Fruit fly (Drosophila melanogaster) whole organism, embryonic: Measurements from ENCODE around the gene CG31855.
A peak's percentile ranks its signal among the peaks of the same experiment; 100 is the strongest.

ENCODE experiments used
- BEAF-32 ChIP-seq: fragments of 200-800 bp; sonication (Bioruptor generic); optimal IDR thresholded peaks from 3 replicates; lab custom pipeline; 2017; ENCODE audit warnings: missing biosample characterization, missing genetic modification characterization, mild to moderate bottlenecking, moderate library complexity, missing genetic modification reagents
- CG11723 ChIP-seq: fragments of 200-800 bp; sonication (Bioruptor generic); optimal IDR thresholded peaks from 2 replicates; lab custom pipeline; 2017; ENCODE audit warnings: missing biosample characterization, mild to moderate bottlenecking, missing genetic modification characterization
- CG12104 ChIP-seq: fragments of 200-800 bp; sonication (Bioruptor generic); optimal IDR thresholded peaks from 3 replicates; lab custom pipeline; 2016; ENCODE audit warnings: missing biosample characterization, missing genetic modification characterization
- CG12236 ChIP-seq: fragments of 200-800 bp; sonication (Bioruptor generic); optimal IDR thresholded peaks from 2 replicates; lab custom pipeline; 2016; ENCODE audit warnings: missing biosample characterization, missing genetic modification characterization
- CG13775 ChIP-seq: fragments of 200-800 bp; sonication (Bioruptor generic); optimal IDR thresholded peaks from 3 replicates; lab custom pipeline; 2017; ENCODE audit warnings: missing biosample characterization, mild to moderate bottlenecking, missing genetic modification characterization
- CG18476 ChIP-seq: fragments of 200-800 bp; sonication (Bioruptor generic); optimal IDR thresholded peaks from 2 replicates; lab custom pipeline; 2016; ENCODE audit warnings: missing biosample characterization, mild to moderate bottlenecking, missing genetic modification characterization
- CG2116 ChIP-seq: fragments of 200-800 bp; sonication (Bioruptor generic); optimal IDR thresholded peaks from 3 replicates; lab custom pipeline; 2018; ENCODE audit warnings: missing biosample characterization, mild to moderate bottlenecking, missing genetic modification characterization
- CG2875 ChIP-seq: fragments of 200-800 bp; sonication (Bioruptor generic); optimal IDR thresholded peaks from 2 replicates; lab custom pipeline; 2017; ENCODE audit warnings: missing biosample characterization, mild to moderate bottlenecking, missing genetic modification characterization, missing genetic modification reagents
- CG2889 ChIP-seq: fragments of 200-800 bp; sonication (Bioruptor generic); IDR thresholded peaks from 3 replicates; pipeline ENCODE4 v1.3.6; 2022; ENCODE audit warnings: missing biosample characterization, missing genetic modification characterization
- CG30431 ChIP-seq: fragments of 200-800 bp; sonication (Bioruptor generic); optimal IDR thresholded peaks from 2 replicates; lab custom pipeline; 2017; ENCODE audit warnings: missing biosample characterization, missing genetic modification characterization
- CG34224 ChIP-seq: fragments of 200-800 bp; sonication (Bioruptor generic); IDR thresholded peaks from 3 replicates; pipeline ENCODE4 v1.3.6; 2022; ENCODE audit warnings: missing biosample characterization, missing genetic modification characterization; ENCODE audit not compliant: partially characterized antibody
- CG34376 ChIP-seq: fragments of 200-800 bp; sonication (Bioruptor generic); optimal IDR thresholded peaks from 2 replicates; lab custom pipeline; 2018; ENCODE audit warnings: missing biosample characterization, mild to moderate bottlenecking, missing genetic modification characterization
- CG42726 ChIP-seq: fragments of 200-800 bp; sonication (Bioruptor generic); IDR thresholded peaks from 2 replicates; pipeline ENCODE4 v1.3.6; 2022; ENCODE audit warnings: missing biosample characterization, missing genetic modification characterization; ENCODE audit not compliant: partially characterized antibody
- CG4617 ChIP-seq: fragments of 200-800 bp; sonication (Bioruptor generic); optimal IDR thresholded peaks from 3 replicates; lab custom pipeline; 2016; ENCODE audit warnings: missing biosample characterization, missing genetic modification characterization, borderline replicate concordance
- CG6791 ChIP-seq: fragments of 200-800 bp; sonication (Bioruptor generic); IDR thresholded peaks from 3 replicates; pipeline ENCODE4 v1.3.6; 2022; ENCODE audit warnings: missing biosample characterization, missing genetic modification characterization; ENCODE audit not compliant: partially characterized antibody
- CG7372 ChIP-seq: fragments of 200-800 bp; sonication (Bioruptor generic); IDR thresholded peaks from 2 replicates; pipeline ENCODE4 v1.3.6; 2022; ENCODE audit warnings: missing biosample characterization, missing genetic modification characterization
- CG7786 ChIP-seq: fragments of 200-800 bp; sonication (Bioruptor generic); optimal IDR thresholded peaks from 2 replicates; lab custom pipeline; 2016; ENCODE audit warnings: missing biosample characterization, missing genetic modification characterization
- CG8089 ChIP-seq: fragments of 200-800 bp; sonication (Bioruptor generic); optimal IDR thresholded peaks from 3 replicates; lab custom pipeline; 2016; ENCODE audit warnings: missing biosample characterization, missing genetic modification characterization
- CG9797 ChIP-seq: fragments of 200-800 bp; sonication (Bioruptor generic); optimal IDR thresholded peaks from 3 replicates; lab custom pipeline; 2018; ENCODE audit warnings: missing biosample characterization, mild to moderate bottlenecking, missing genetic modification characterization
- CG9876 ChIP-seq: fragments of 200-800 bp; sonication (Bioruptor generic); optimal IDR thresholded peaks from 2 replicates; lab custom pipeline; 2016; ENCODE audit warnings: missing biosample characterization, missing genetic modification characterization
- CoRest ChIP-seq: fragments of 200-800 bp; sonication (Bioruptor generic); optimal IDR thresholded peaks from 3 replicates; lab custom pipeline; 2018; ENCODE audit warnings: missing biosample characterization, mild to moderate bottlenecking, missing genetic modification characterization, moderate library complexity
- Dad ChIP-seq: fragments of 200-800 bp; sonication (Bioruptor generic); optimal IDR thresholded peaks from 3 replicates; lab custom pipeline; 2016; ENCODE audit warnings: missing biosample characterization, missing genetic modification characterization
- Dbx ChIP-seq: fragments of 200-800 bp; sonication (Bioruptor generic); IDR thresholded peaks from 3 replicates; pipeline ENCODE4 v1.3.6; 2022; ENCODE audit warnings: missing biosample characterization, missing genetic modification characterization
- Deaf1 ChIP-seq: fragments of 200-800 bp; optimal IDR thresholded peaks from 3 replicates; lab custom pipeline; 2019; ENCODE audit warnings: missing biosample characterization, mild to moderate bottlenecking, missing genetic modification characterization, moderate library complexity
- Ets65A ChIP-seq: fragments of 200-800 bp; sonication (Bioruptor generic); peaks from one replicate; lab custom pipeline; 2016; ENCODE audit warnings: missing biosample characterization, missing genetic modification characterization
- Fer1 ChIP-seq: fragments of 200-800 bp; sonication (Bioruptor generic); optimal IDR thresholded peaks from 2 replicates; lab custom pipeline; 2017; ENCODE audit warnings: missing biosample characterization, mild to moderate bottlenecking, missing genetic modification characterization
- HLHmδ ChIP-seq: fragments of 200-800 bp; sonication (Bioruptor generic); optimal IDR thresholded peaks from 2 replicates; lab custom pipeline; 2018; ENCODE audit warnings: missing biosample characterization, mild to moderate bottlenecking, missing genetic modification characterization, moderate library complexity
- Kr ChIP-seq: fragments of 200-800 bp; sonication (Bioruptor generic); optimal IDR thresholded peaks from 2 replicates; lab custom pipeline; 2017; ENCODE audit warnings: missing biosample characterization, mild to moderate bottlenecking, missing genetic modification characterization
- Med ChIP-seq: fragments of 200-800 bp; sonication (Bioruptor generic); peaks from one replicate; lab custom pipeline; 2016; ENCODE audit warnings: missing biosample characterization, missing genetic modification characterization, mild to moderate bottlenecking, inconsistent platforms, moderate library complexity
- Nf-YA ChIP-seq: fragments of 200-800 bp; sonication (Bioruptor generic); IDR thresholded peaks from 2 replicates; pipeline ENCODE4 v1.3.6; 2022; ENCODE audit warnings: missing biosample characterization, missing genetic modification characterization
- PHDP ChIP-seq: fragments of 200-800 bp; sonication (Bioruptor generic); optimal IDR thresholded peaks from 3 replicates; lab custom pipeline; 2018; ENCODE audit warnings: missing biosample characterization, mild to moderate bottlenecking, missing genetic modification characterization, moderate library complexity
- Pdp1 ChIP-seq, 2 experiments: fragments of 200-800 bp; sonication (Bioruptor generic); optimal IDR thresholded peaks; 3 replicates each; lab custom pipeline; 2016; ENCODE audit warnings: missing biosample characterization in 2 of 2, missing genetic modification characterization in 2 of 2, mild to moderate bottlenecking in 1 of 2, moderate library complexity in 1 of 2
- Vsx1 ChIP-seq: fragments of 200-800 bp; sonication (Bioruptor generic); optimal IDR thresholded peaks from 2 replicates; lab custom pipeline; 2017; ENCODE audit warnings: missing biosample characterization, mild to moderate bottlenecking, missing genetic modification characterization, missing genetic modification reagents
- abd-A ChIP-seq: fragments of 200-800 bp; sonication (Bioruptor generic); optimal IDR thresholded peaks from 3 replicates; lab custom pipeline; 2019; ENCODE audit warnings: missing biosample characterization, mild to moderate bottlenecking, missing genetic modification characterization, moderate library complexity
- amos ChIP-seq: fragments of 200-800 bp; sonication (Bioruptor generic); IDR thresholded peaks from 2 replicates; pipeline ENCODE4 v1.3.6; 2022; ENCODE audit warnings: missing biosample characterization, missing genetic modification characterization; ENCODE audit not compliant: partially characterized antibody
- ato ChIP-seq: fragments of 200-800 bp; sonication (Bioruptor generic); IDR thresholded peaks from 2 replicates; pipeline ENCODE4 v1.3.6; 2022; ENCODE audit warnings: missing biosample characterization, missing genetic modification characterization; ENCODE audit not compliant: partially characterized antibody
- bcd ChIP-seq: fragments of 200-800 bp; sonication (Bioruptor generic); optimal IDR thresholded peaks from 2 replicates; lab custom pipeline; 2017; ENCODE audit warnings: missing biosample characterization, mild to moderate bottlenecking, missing genetic modification characterization
- bsh ChIP-seq, 2 experiments: fragments of 200-800 bp; sonication (Bioruptor generic); optimal IDR thresholded peaks; 2 replicates each; lab custom pipeline; 2017 to 2018; ENCODE audit warnings: mild to moderate bottlenecking in 2 of 2, missing biosample characterization in 2 of 2, missing genetic modification characterization in 2 of 2, moderate library complexity in 1 of 2
- ci ChIP-seq: fragments of 200-800 bp; sonication (Bioruptor generic); IDR thresholded peaks from 3 replicates; pipeline ENCODE4 v1.3.6; 2022; ENCODE audit warnings: missing biosample characterization, missing genetic modification characterization
- crol ChIP-seq: fragments of 200-800 bp; sonication (Bioruptor generic); IDR thresholded peaks from 2 replicates; pipeline ENCODE4 v1.3.6; 2022; ENCODE audit warnings: missing biosample characterization, missing genetic modification characterization
- gsb-n ChIP-seq: fragments of 200-800 bp; sonication (Bioruptor generic); optimal IDR thresholded peaks from 3 replicates; lab custom pipeline; 2018; ENCODE audit warnings: missing biosample characterization, mild to moderate bottlenecking, missing genetic modification characterization
- ham ChIP-seq: fragments of 200-800 bp; sonication (Bioruptor generic); IDR thresholded peaks from 2 replicates; pipeline ENCODE4 v1.3.6; 2022; ENCODE audit warnings: missing biosample characterization, missing genetic modification characterization
- pzg ChIP-seq: fragments of 200-800 bp; sonication (Bioruptor generic); optimal IDR thresholded peaks from 3 replicates; lab custom pipeline; 2018; ENCODE audit warnings: missing biosample characterization, mild to moderate bottlenecking, missing genetic modification characterization, moderate library complexity
- sc ChIP-seq, 3 experiments: fragments of >200 bp in 2 of 3; fragments of 200-800 bp in 1 of 3; sonication (Bioruptor generic) in 1 of 3; optimal IDR thresholded peaks; 2 replicates in 2 of 3; 3 replicates in 1 of 3; lab custom pipeline; 2017; ENCODE audit warnings: mild to moderate bottlenecking in 1 of 3, missing biosample characterization in 1 of 3, missing genetic modification characterization in 1 of 3, missing genetic modification reagents in 1 of 3
- sima ChIP-seq: fragments of 200-800 bp; sonication (Bioruptor generic); optimal IDR thresholded peaks from 2 replicates; lab custom pipeline; 2016; ENCODE audit warnings: missing biosample characterization, missing genetic modification characterization
- stc ChIP-seq: fragments of 200-800 bp; sonication (Bioruptor generic); IDR thresholded peaks from 2 replicates; pipeline ENCODE4 v1.3.6; 2022; ENCODE audit warnings: missing biosample characterization, missing genetic modification characterization
- wor ChIP-seq: fragments of 200-800 bp; sonication (Bioruptor generic); IDR thresholded peaks from 2 replicates; pipeline ENCODE4 v1.3.6; 2022; ENCODE audit warnings: missing biosample characterization, missing genetic modification characterization
- zen ChIP-seq: fragments of 200-800 bp; sonication (Bioruptor generic); optimal IDR thresholded peaks from 3 replicates; lab custom pipeline; 2018; ENCODE audit warnings: missing biosample characterization, mild to moderate bottlenecking, missing genetic modification characterization, moderate library complexity
- zfh1 ChIP-seq: fragments of 200-800 bp; sonication (Bioruptor generic); IDR thresholded peaks from 3 replicates; pipeline ENCODE4 v1.3.6; 2022; ENCODE audit warnings: missing biosample characterization, missing genetic modification characterization

The CG31855 gene

DNA sequence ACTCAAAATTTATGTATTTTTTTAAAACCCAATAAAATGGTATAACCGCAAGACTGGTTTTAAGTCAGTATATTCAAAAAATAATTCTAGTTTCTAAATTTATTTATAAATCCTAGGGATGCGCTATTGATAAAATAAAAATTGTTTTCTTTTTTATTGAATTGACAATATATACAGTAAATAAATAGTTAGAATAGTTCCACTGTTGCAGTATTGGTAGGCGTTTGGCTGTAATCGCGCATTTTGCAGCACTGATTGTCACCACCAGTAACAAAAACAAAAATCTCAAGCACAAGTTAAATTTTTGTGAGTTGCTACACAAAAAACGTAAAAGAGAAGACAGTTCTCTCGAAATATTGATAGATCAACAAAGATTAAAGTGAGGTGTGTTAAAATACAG is at the start of gene CG31855 (continued):
- TF ChIP-seq Dbx (GFP tag; lab: Robert Waterston, UW), result peak; percentile 90
- TF ChIP-seq stc (GFP tag; lab: Robert Waterston, UW), result peak; percentile 76
- peak; percentile 43 for TF ChIP-seq CG8089 (GFP tag; lab: Kevin White, UChicago)
- no peak for TF ChIP-seq HLHmδ (GFP tag; lab: Kevin White, UChicago)
- TF ChIP-seq sima, result no peak
- peak; percentile 59 for TF ChIP-seq CG13775 (GFP tag; lab: Kevin White, UChicago)
- TF ChIP-seq amos (GFP tag; lab: Robert Waterston, UW), result no peak; the same call in 1 of the 2 replicates
- TF ChIP-seq CoRest, result peak; percentile 78
- no peak for TF ChIP-seq abd-A (tag; lab: Kevin White, UChicago)
- peak; percentile 37; the same call in 1 of the 2 replicates for TF ChIP-seq ham
- peak; percentile 15 for TF ChIP-seq CG9876
- peak; percentile 90 for TF ChIP-seq CG4617 (GFP tag; lab: Kevin White, UChicago)
- TF ChIP-seq CG18476 (GFP tag; lab: Kevin White, UChicago), result peak; percentile 74
- peak; percentile 95 for TF ChIP-seq Ets65A
- TF ChIP-seq CG7372 (GFP tag; lab: Robert Waterston, UW), result peak; percentile 78
- 0 out of 3 replicates have a peak, but pooled peaks have one; percentile 16 for TF ChIP-seq CG6791 (GFP tag; lab: Robert Waterston, UW)
- TF ChIP-seq Nf-YA, result peak; percentile 62
- peak; percentile 28 for TF ChIP-seq CG30431 (GFP tag; lab: Kevin White, UChicago)
- peak; percentile 81 for TF ChIP-seq PHDP
- TF ChIP-seq Med (GFP tag; lab: Kevin White, UChicago), result peak; percentile 95
- TF ChIP-seq CG7786 (GFP tag; lab: Kevin White, UChicago), result peak; percentile 54
- peak; percentile 90 for TF ChIP-seq CG34376
- peak; percentile 68 for TF ChIP-seq Dad (GFP tag; lab: Kevin White, UChicago)
- TF ChIP-seq sc (optimal IDR thresholded peaks at IDR 0.05; lab: Kevin White, UChicago), result no peak
- TF ChIP-seq sc (GFP tag; optimal IDR thresholded peaks at IDR 0.05; lab: Kevin White, UChicago), result peak; percentile 49
- TF ChIP-seq Pdp1 (GFP tag; optimal IDR thresholded peaks at IDR 0.05; lab: Kevin White, UChicago), result peak; percentile 71 to 79
- no peak; the same call in 1 of the 2 replicates for TF ChIP-seq wor (GFP tag; lab: Robert Waterston, UW)
- TF ChIP-seq zfh1 (GFP tag; lab: Robert Waterston, UW), result peak; percentile 88
- TF ChIP-seq CG2889 (GFP tag; lab: Robert Waterston, UW), result peak; percentile 57; the same call in 2 of the 3 replicates
- TF ChIP-seq gsb-n (tag; lab: Kevin White, UChicago), result peak; percentile 72
- TF ChIP-seq CG2116 (GFP tag; lab: Kevin White, UChicago), result peak; percentile 41
- peak; percentile 47 for TF ChIP-seq CG2875
- peak; percentile 75 for TF ChIP-seq bcd
- no peak for TF ChIP-seq CG12236 (GFP tag; lab: Kevin White, UChicago)
- TF ChIP-seq Deaf1 (tag; lab: Kevin White, UChicago), result peak; percentile 52
- TF ChIP-seq ci, result peak; percentile 84
- TF ChIP-seq CG42726 (GFP tag; lab: Robert Waterston, UW), result no peak
- peak; percentile 85 for TF ChIP-seq Fer1 (GFP tag; lab: Kevin White, UChicago)
- TF ChIP-seq Vsx1 (GFP tag; lab: Kevin White, UChicago), result peak; percentile 36
- TF ChIP-seq crol (GFP tag; lab: Robert Waterston, UW), result no peak
- peak; percentile 12 to 76 for TF ChIP-seq bsh (GFP tag; optimal IDR thresholded peaks at IDR 0.05; lab: Kevin White, UChicago)
- peak; percentile 18 for TF ChIP-seq BEAF-32 (GFP tag; lab: Kevin White, UChicago)
- peak; percentile 63 for TF ChIP-seq pzg
- peak; percentile 67 for TF ChIP-seq CG12104 (GFP tag; lab: Kevin White, UChicago)
- peak; percentile 26 for TF ChIP-seq zen (tag; lab: Kevin White, UChicago)
- no peak for TF ChIP-seq CG9797 (GFP tag; lab: Kevin White, UChicago)
- TF ChIP-seq ato (GFP tag; lab: Robert Waterston, UW), result no peak
- TF ChIP-seq Kr (GFP tag; lab: Kevin White, UChicago), result no peak
- TF ChIP-seq CG11723 (GFP tag; lab: Kevin White, UChicago), result peak; percentile 63
- no peak; the same call in 2 of the 3 replicates for TF ChIP-seq CG34224 (GFP tag; lab: Robert Waterston, UW)
